Fruit fly (Drosophila melanogaster): ENCODE data around the gene Taf9.

Taf9 gene

DNA sequence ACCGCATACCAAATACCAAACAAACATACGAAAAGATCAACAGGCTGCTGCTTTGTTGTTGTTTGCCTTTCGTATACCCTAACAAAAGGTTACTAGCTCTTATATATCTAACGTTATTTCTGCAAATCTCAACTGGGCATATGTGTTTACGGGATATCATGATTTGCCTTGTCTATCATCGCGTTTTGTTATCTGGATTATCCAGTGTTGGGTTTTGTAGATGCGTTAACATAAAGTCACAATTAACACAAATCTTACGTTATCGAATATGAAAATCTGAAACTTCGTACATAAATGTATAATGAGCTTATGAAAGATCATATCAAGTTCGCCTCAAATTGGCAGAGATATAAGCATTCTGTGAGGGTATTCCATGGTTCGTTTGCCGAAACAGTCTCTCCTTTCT lies 11.7 kb upstream of the Taf9 start (continued):
- no peak for TF ChIP-seq ttk (GFP tag; IDR thresholded peaks at IDR 0.05)
- TF ChIP-seq dan (GFP tag; IDR thresholded peaks at IDR 0.05) = no peak
- no peak for TF ChIP-seq ftz-f1 (GFP tag; optimal IDR thresholded peaks at IDR 0.05)
- TF ChIP-seq CG10543 (GFP tag; optimal IDR thresholded peaks at IDR 0.05) = no peak
- TF ChIP-seq sim (GFP tag; IDR thresholded peaks at IDR 0.05) = no peak
- no peak for TF ChIP-seq aop (GFP tag; IDR thresholded peaks at IDR 0.05)
- TF ChIP-seq CG4707 (GFP tag; optimal IDR thresholded peaks at IDR 0.05) = no peak
- TF ChIP-seq CG10462 (GFP tag; optimal IDR thresholded peaks at IDR 0.05) = no peak
- TF ChIP-seq B-H1 (GFP tag; IDR thresholded peaks at IDR 0.05) = no peak
- TF ChIP-seq CG18764 (GFP tag; optimal IDR thresholded peaks at IDR 0.05) = no peak
- TF ChIP-seq Nf-YB (GFP tag; optimal IDR thresholded peaks at IDR 0.05) = no peak
- no peak for TF ChIP-seq ase (GFP tag; IDR thresholded peaks at IDR 0.05)
- no peak for TF ChIP-seq sens-2 (GFP tag; IDR thresholded peaks at IDR 0.05)
- TF ChIP-seq Chrac-16 (GFP tag; optimal IDR thresholded peaks at IDR 0.05) = peak; percentile 20
- TF ChIP-seq CG13123 (GFP tag; optimal IDR thresholded peaks at IDR 0.05) = no peak
- TF ChIP-seq HHEX (GFP tag; optimal IDR thresholded peaks at IDR 0.05) = no peak
- TF ChIP-seq otp (GFP tag; IDR thresholded peaks at IDR 0.05) = peak; percentile 40; the same call in 1 of the 3 replicates
- TF ChIP-seq Hmx (GFP tag; optimal IDR thresholded peaks at IDR 0.05) = no peak
- no peak for TF ChIP-seq Dbx (GFP tag; IDR thresholded peaks at IDR 0.05)
- no peak for TF ChIP-seq bsh (GFP tag; optimal IDR thresholded peaks at IDR 0.05)
- no peak for TF ChIP-seq eve (GFP tag; optimal IDR thresholded peaks at IDR 0.05)
- TF ChIP-seq tio (GFP tag; optimal IDR thresholded peaks at IDR 0.05) = peak; percentile 28
- peak; percentile 12 for TF ChIP-seq CG2202 (tag; optimal IDR thresholded peaks at IDR 0.05)
- TF ChIP-seq repo (GFP tag; optimal IDR thresholded peaks at IDR 0.05) = no peak
- TF ChIP-seq tap (tag; optimal IDR thresholded peaks at IDR 0.05) = no peak
- no peak for TF ChIP-seq CG17568 (GFP tag; optimal IDR thresholded peaks at IDR 0.05)
- no peak for TF ChIP-seq Lim3 (GFP tag; IDR thresholded peaks at IDR 0.05)
- no peak for TF ChIP-seq CG33213 (GFP tag; optimal IDR thresholded peaks at IDR 0.05)
- TF ChIP-seq hb (GFP tag; IDR thresholded peaks at IDR 0.05; ENCODE audit: partially characterized antibody) = no peak
- TF ChIP-seq lilli (GFP tag; optimal IDR thresholded peaks at IDR 0.05) = no peak
- no peak for TF ChIP-seq abd-A (tag; optimal IDR thresholded peaks at IDR 0.05)
- peak in 1 of 2 experiments; percentile 13 for TF ChIP-seq Hr51 (GFP tag; optimal IDR thresholded peaks at IDR 0.05)
- no peak for TF ChIP-seq CG12219 (GFP tag; optimal IDR thresholded peaks at IDR 0.05)
- TF ChIP-seq CG8089 (GFP tag; optimal IDR thresholded peaks at IDR 0.05) = no peak
- no peak for TF ChIP-seq Awh (GFP tag; IDR thresholded peaks at IDR 0.05)
- TF ChIP-seq Deaf1 (tag; optimal IDR thresholded peaks at IDR 0.05) = no peak
- no peak for TF ChIP-seq CG12236 (GFP tag; optimal IDR thresholded peaks at IDR 0.05)
- no peak for TF ChIP-seq Atf-2 (GFP tag; optimal IDR thresholded peaks at IDR 0.05)
- no peak for TF ChIP-seq rib (GFP tag; IDR thresholded peaks at IDR 0.05)
- no peak for TF ChIP-seq CG11695 (GFP tag; IDR thresholded peaks at IDR 0.05)
- TF ChIP-seq tll (GFP tag; optimal IDR thresholded peaks at IDR 0.05) = peak; percentile 65 to 79
- TF ChIP-seq zen2 (GFP tag; IDR thresholded peaks at IDR 0.05; ENCODE audit: partially characterized antibody) = no peak
- TF ChIP-seq MESR4 (GFP tag; optimal IDR thresholded peaks at IDR 0.05) = no peak
- no peak for TF ChIP-seq CG9215 (GFP tag; IDR thresholded peaks at IDR 0.05)
- no peak for TF ChIP-seq Dek (tag; optimal IDR thresholded peaks at IDR 0.05)
- TF ChIP-seq zfh1 (GFP tag; IDR thresholded peaks at IDR 0.05) = 0 out of 3 replicates have a peak, but pooled peaks have one; percentile 5
- TF ChIP-seq NfI (GFP tag; optimal IDR thresholded peaks at IDR 0.05) = no peak
- no peak for TF ChIP-seq gsb (GFP tag; IDR thresholded peaks at IDR 0.05)
- no peak for TF ChIP-seq CG7271 (tag; optimal IDR thresholded peaks at IDR 0.05)
- TF ChIP-seq z (GFP tag; IDR thresholded peaks at IDR 0.05) = no peak
- no peak for TF ChIP-seq CG12155 (GFP tag; optimal IDR thresholded peaks at IDR 0.05)
- no peak for TF ChIP-seq fu2 (GFP tag; optimal IDR thresholded peaks at IDR 0.05)

Data from whole organism, embryonic.